Worm (Caenorhabditis elegans) whole organism, midembryonic: ENCODE measurements around the gene T09A12.8.

ENCODE experiments used
- cog-1 ChIP-seq: sonication (generic microtip); optimal IDR thresholded peaks from 2 replicates; lab custom pipeline; 2016; ENCODE audit warnings: missing genetic modification characterization, missing compliant biosample characterization
- flt-1 ChIP-seq: fragments of 200-800 bp; sonication (Bioruptor generic); IDR thresholded peaks from 2 replicates; pipeline ENCODE4 v1.3.6; 2022; ENCODE audit warnings: missing genetic modification characterization, missing compliant biosample characterization
- klf-2 ChIP-seq: fragments of 200-800 bp; sonication (Bioruptor generic); conservative IDR thresholded peaks from 2 replicates; pipeline ENCODE4 v1.3.6; 2022; ENCODE audit warnings: missing genetic modification reagents, missing genetic modification characterization, missing compliant biosample characterization
- med-1 ChIP-seq: sonication (generic microtip); optimal IDR thresholded peaks from 2 replicates; lab custom pipeline; 2017; ENCODE audit warnings: missing genetic modification characterization, mild to moderate bottlenecking, missing compliant biosample characterization, antibody characterized with exemption, missing genetic modification reagents; ENCODE audit not compliant: insufficient read depth
- ref-1 ChIP-seq: fragments of 200-800 bp; sonication (Bioruptor generic); conservative IDR thresholded peaks from 2 replicates; pipeline ENCODE4 v1.3.6; 2022; ENCODE audit warnings: missing genetic modification reagents, missing genetic modification characterization, missing compliant biosample characterization

ce11 chrIV:8268024-8268423, 24.5 kb upstream of the T09A12.8 start, which contains the start of the genes K07H8.5 and K07H8.8:
- TF ChIP-seq flt-1 (GFP tag; lab: Robert Waterston, UW) (no peak), med-1 (GFP tag; lab: Kevin White, UChicago) (no peak), cog-1 (tag; lab: Kevin White, UChicago) (no peak), klf-2 (GFP tag; lab: Robert Waterston, UW) (no peak), ref-1 (GFP tag; lab: Robert Waterston, UW) (no peak)
